Fruit fly (Drosophila melanogaster) whole organism: Measurements from ENCODE around the gene Elba2.

Experiments
- CG8478 ChIP-seq: fragments of >200 bp; optimal IDR thresholded peaks from 2 replicates; lab custom pipeline; 2018; ENCODE audit warnings: inconsistent platforms
- Dll ChIP-seq: fragments of >200 bp; optimal IDR thresholded peaks from 2 replicates; lab custom pipeline; 2017
- EcR ChIP-seq, 2 experiments: fragments of >200 bp; optimal IDR thresholded peaks; 2 replicates each; lab custom pipeline; 2017; ENCODE audit warnings: missing biosample characterization in 2 of 2, missing genetic modification characterization in 2 of 2, missing genetic modification reagents in 2 of 2
- pan ChIP-seq: fragments of >200 bp; optimal IDR thresholded peaks from 2 replicates; lab custom pipeline; 2017
- psq ChIP-seq: fragments of >200 bp; optimal IDR thresholded peaks from 2 replicates; lab custom pipeline; 2017
- usp ChIP-seq: fragments of >200 bp; optimal IDR thresholded peaks from 2 replicates; lab custom pipeline; 2017; ENCODE audit warnings: missing biosample characterization, missing genetic modification characterization, mixed read lengths

Elba2 gene

DNA sequence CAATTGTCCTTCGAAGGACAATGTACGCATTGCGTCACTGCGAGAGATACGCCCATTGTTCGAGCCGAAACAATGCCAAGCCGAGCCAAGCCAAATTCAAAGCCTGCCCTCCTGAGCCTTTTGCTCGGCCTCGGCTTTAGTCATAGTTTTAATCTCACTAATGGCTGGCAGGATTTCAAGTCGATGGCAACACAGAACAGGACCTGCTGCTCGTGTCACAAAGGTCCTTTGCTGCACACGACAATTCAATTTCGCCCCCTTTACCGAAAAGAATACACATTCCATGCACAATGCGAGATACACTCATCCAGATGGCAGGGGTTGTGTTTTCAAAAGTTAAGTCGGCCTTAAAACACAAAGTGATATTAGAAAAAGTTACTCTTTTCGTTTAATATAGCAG, 14.1 kb downstream of the Elba2 start, which contains the start of gene CG15394:
TSS of gene CG15394 (plus strand) at position 301 of the 400 bp plus-strand sequence.
- TF ChIP-seq CG8478 (lab: Kevin White, UChicago), result no peak
- no peak for TF ChIP-seq EcR (GFP tag; optimal IDR thresholded peaks at IDR 0.05; lab: Kevin White, UChicago)
- no peak for TF ChIP-seq pan (lab: Kevin White, UChicago)
- TF ChIP-seq Dll (lab: Kevin White, UChicago), result no peak
- TF ChIP-seq psq, result no peak
- no peak for TF ChIP-seq usp (GFP tag; lab: Kevin White, UChicago)

dm6 chr2L:2606725-2607124, 29.2 kb downstream of the Elba2 start:
- no peak for TF ChIP-seq pan (lab: Kevin White, UChicago)
- TF ChIP-seq EcR (GFP tag; optimal IDR thresholded peaks at IDR 0.05; lab: Kevin White, UChicago), result no peak
- TF ChIP-seq Dll (lab: Kevin White, UChicago), result no peak
- no peak for TF ChIP-seq CG8478 (lab: Kevin White, UChicago)
- no peak for TF ChIP-seq usp (GFP tag; lab: Kevin White, UChicago)
- no peak for TF ChIP-seq psq

DNA sequence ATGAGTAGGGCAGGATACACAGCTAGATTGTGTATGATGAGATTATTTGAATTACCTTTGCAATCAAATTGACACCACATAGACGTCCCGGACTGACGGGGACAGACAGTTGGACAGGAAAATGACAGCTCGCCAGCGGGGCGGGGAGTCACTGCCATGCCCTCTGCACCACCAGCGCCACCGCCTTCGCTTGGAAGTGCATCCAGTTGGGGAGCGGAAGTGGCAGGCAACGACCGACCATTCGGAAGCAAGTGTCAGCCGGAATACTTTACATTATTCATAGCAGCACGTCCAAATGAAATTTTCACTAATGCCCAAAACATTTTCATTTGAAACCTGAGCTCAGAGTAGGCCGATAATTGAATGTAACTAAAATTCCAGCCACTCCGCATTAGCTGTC, 32.2 kb downstream of the Elba2 start, which contains the start of gene CG15395:
TSS of gene CG15395 (plus strand) at position 301 of the 400 bp plus-strand sequence.
- TF ChIP-seq psq (no peak), usp (GFP tag; lab: Kevin White, UChicago) (no peak), Dll (lab: Kevin White, UChicago) (no peak), pan (lab: Kevin White, UChicago) (no peak), EcR (GFP tag; optimal IDR thresholded peaks at IDR 0.05; lab: Kevin White, UChicago) (no peak), CG8478 (lab: Kevin White, UChicago) (no peak)

- TF ChIP-seq CG8478 (lab: Kevin White, UChicago) (no peak), usp (GFP tag; lab: Kevin White, UChicago) (no peak), Dll (lab: Kevin White, UChicago) (no peak), pan (lab: Kevin White, UChicago) (no peak), EcR (GFP tag; optimal IDR thresholded peaks at IDR 0.05; lab: Kevin White, UChicago) (no peak), psq (no peak)
These were observed 42.4 kb downstream of the Elba2 start, which contains the start of gene CG43403 for dm6 chr2L:2619887-2620286. Gene CG43403 (plus strand): TSS chr2L:2620187.

DNA sequence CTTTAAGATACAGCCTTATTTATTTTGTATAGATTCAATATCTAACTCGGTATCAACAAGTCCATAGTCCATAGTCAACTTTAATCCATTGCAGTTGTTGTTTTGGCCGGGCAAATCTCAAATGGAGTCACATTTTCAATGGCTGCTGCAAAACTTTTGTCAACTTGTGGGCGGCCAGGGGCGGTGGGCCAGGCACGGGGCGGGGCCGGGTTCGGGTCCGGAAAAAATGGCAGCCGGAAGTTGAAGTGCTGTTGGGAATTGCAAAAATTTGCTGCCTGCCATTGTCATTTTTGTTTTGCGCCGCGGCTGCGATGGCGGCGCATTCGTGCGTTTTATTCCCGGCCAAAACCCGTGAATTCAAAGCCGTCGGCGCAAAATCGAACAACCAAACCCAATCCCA, 46.5 kb downstream of the Elba2 start:
- TF ChIP-seq Dll (lab: Kevin White, UChicago), result no peak

dm6 chr2L:2627507-2627906, 50.0 kb downstream of the Elba2 start:
- TF ChIP-seq EcR (GFP tag; optimal IDR thresholded peaks at IDR 0.05; lab: Kevin White, UChicago) (no peak), pan (lab: Kevin White, UChicago) (no peak), CG8478 (lab: Kevin White, UChicago) (no peak), Dll (lab: Kevin White, UChicago) (no peak), usp (GFP tag; lab: Kevin White, UChicago) (no peak)

DNA sequence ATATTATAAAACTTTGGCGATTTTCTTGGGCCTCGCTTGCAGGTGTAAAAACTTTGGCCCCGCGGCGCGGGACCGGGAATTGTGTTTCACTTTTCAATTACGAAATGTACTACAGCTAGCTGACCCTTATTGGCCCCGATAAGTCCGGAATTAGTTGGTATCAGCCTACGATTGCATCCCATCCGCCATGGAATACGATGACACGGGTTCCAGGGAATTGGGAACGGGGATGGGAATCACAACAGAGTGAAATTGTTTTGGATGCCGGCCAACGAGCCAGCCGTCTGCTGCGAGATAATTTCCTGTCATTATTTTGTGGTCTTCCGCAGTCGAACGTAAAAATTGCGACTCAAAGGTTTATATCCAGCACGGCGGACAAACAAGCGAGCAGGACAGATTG, 51.3 kb downstream of the Elba2 start:
- no peak for TF ChIP-seq usp (GFP tag; lab: Kevin White, UChicago)
- no peak for TF ChIP-seq EcR (GFP tag; optimal IDR thresholded peaks at IDR 0.05; lab: Kevin White, UChicago)
- TF ChIP-seq psq, result no peak
- no peak for TF ChIP-seq pan (lab: Kevin White, UChicago)
- no peak for TF ChIP-seq CG8478 (lab: Kevin White, UChicago)
- TF ChIP-seq Dll (lab: Kevin White, UChicago), result no peak
